Fruit fly (Drosophila melanogaster) whole organism, embryonic: ENCODE measurements around the gene CG31798.

Experiments used
- ATbp ChIP-seq: fragments of 200-800 bp; sonication (Bioruptor generic); optimal IDR thresholded peaks from 2 replicates; lab custom pipeline; 2017; ENCODE audit warnings: missing biosample characterization, mild to moderate bottlenecking, missing genetic modification characterization, missing genetic modification reagents
- Aef1 ChIP-seq: fragments of 200-800 bp; sonication (Bioruptor generic); IDR thresholded peaks from 3 replicates; pipeline ENCODE4 v1.3.6; 2022; ENCODE audit warnings: missing biosample characterization, missing genetic modification characterization
- B-H1 ChIP-seq: fragments of 200-800 bp; sonication (Bioruptor generic); IDR thresholded peaks from 3 replicates; pipeline ENCODE4 v1.3.6; 2022; ENCODE audit warnings: missing biosample characterization, missing genetic modification characterization
- CG10462 ChIP-seq: fragments of 200-800 bp; sonication (Bioruptor generic); optimal IDR thresholded peaks from 2 replicates; lab custom pipeline; 2016; ENCODE audit warnings: missing biosample characterization, missing genetic modification characterization
- CG11398 ChIP-seq: fragments of 200-800 bp; sonication (Bioruptor generic); optimal IDR thresholded peaks from 2 replicates; lab custom pipeline; 2016; ENCODE audit warnings: missing biosample characterization, missing genetic modification characterization
- CG11560 ChIP-seq: fragments of 200-800 bp; sonication (Bioruptor generic); IDR thresholded peaks from 3 replicates; pipeline ENCODE4 v1.3.6; 2022; ENCODE audit warnings: missing biosample characterization, missing genetic modification characterization
- CG11695 ChIP-seq: fragments of 200-800 bp; sonication (Bioruptor generic); IDR thresholded peaks from 3 replicates; pipeline ENCODE4 v1.3.6; 2022; ENCODE audit warnings: missing biosample characterization, missing genetic modification characterization
- CG15011 ChIP-seq: fragments of 200-800 bp; sonication (Bioruptor generic); optimal IDR thresholded peaks from 3 replicates; lab custom pipeline; 2018; ENCODE audit warnings: missing biosample characterization, mild to moderate bottlenecking, missing genetic modification characterization
- CG1647 ChIP-seq: fragments of 200-800 bp; sonication (Bioruptor generic); optimal IDR thresholded peaks from 3 replicates; lab custom pipeline; 2016; ENCODE audit warnings: missing biosample characterization, missing genetic modification characterization
- CG16779 ChIP-seq: fragments of 200-800 bp; sonication (Bioruptor generic); IDR thresholded peaks from 2 replicates; pipeline ENCODE4 v1.3.6; 2022; ENCODE audit warnings: missing biosample characterization, missing genetic modification characterization
- CG17359 ChIP-seq: fragments of 200-800 bp; sonication (Bioruptor generic); optimal IDR thresholded peaks from 3 replicates; lab custom pipeline; 2018; ENCODE audit warnings: missing biosample characterization, mild to moderate bottlenecking, missing genetic modification characterization, moderate library complexity
- CG17802 ChIP-seq: fragments of 200-800 bp; sonication (Bioruptor generic); optimal IDR thresholded peaks from 2 replicates; lab custom pipeline; 2018; ENCODE audit warnings: missing biosample characterization, mild to moderate bottlenecking, missing genetic modification characterization, moderate library complexity
- CG3995 ChIP-seq: fragments of 200-800 bp; sonication (Bioruptor generic); optimal IDR thresholded peaks from 3 replicates; lab custom pipeline; 2016; ENCODE audit warnings: missing biosample characterization, missing genetic modification characterization
- CG4328 ChIP-seq: fragments of 200-800 bp; sonication (Bioruptor generic); optimal IDR thresholded peaks from 3 replicates; lab custom pipeline; 2017; ENCODE audit warnings: missing biosample characterization, missing genetic modification reagents, missing genetic modification characterization
- CG4424 ChIP-seq: fragments of 200-800 bp; sonication (Bioruptor generic); optimal IDR thresholded peaks from 3 replicates; lab custom pipeline; 2016; ENCODE audit warnings: missing biosample characterization, missing genetic modification characterization
- CG6854 ChIP-seq: fragments of 200-800 bp; sonication (Bioruptor generic); optimal IDR thresholded peaks from 3 replicates; lab custom pipeline; 2017; ENCODE audit warnings: missing biosample characterization, mild to moderate bottlenecking, missing genetic modification characterization
- CG8281 ChIP-seq: fragments of 200-800 bp; sonication (Bioruptor generic); optimal IDR thresholded peaks from 2 replicates; lab custom pipeline; 2018; ENCODE audit warnings: missing biosample characterization, mild to moderate bottlenecking, missing genetic modification characterization, moderate library complexity
- CG8765 ChIP-seq: fragments of 200-800 bp; sonication (Bioruptor generic); IDR thresholded peaks from 2 replicates; pipeline ENCODE4 v1.3.6; 2022; ENCODE audit warnings: missing biosample characterization, missing genetic modification characterization
- CG9817 ChIP-seq: fragments of 200-800 bp; sonication (Bioruptor generic); optimal IDR thresholded peaks from 2 replicates; lab custom pipeline; 2018; ENCODE audit warnings: missing biosample characterization, mild to moderate bottlenecking, missing genetic modification characterization, moderate library complexity
- Dip3 ChIP-seq: fragments of 200-800 bp; sonication (Bioruptor generic); optimal IDR thresholded peaks from 3 replicates; lab custom pipeline; 2016; ENCODE audit warnings: missing biosample characterization, missing genetic modification characterization
- Dref ChIP-seq: fragments of 200-800 bp; sonication (Bioruptor generic); IDR thresholded peaks from 2 replicates; pipeline ENCODE4 v1.3.6; 2022; ENCODE audit warnings: missing biosample characterization, missing genetic modification characterization
- H2.0 ChIP-seq: fragments of 200-800 bp; sonication (Bioruptor generic); IDR thresholded peaks from 2 replicates; pipeline ENCODE4 v1.3.6; 2022; ENCODE audit warnings: missing biosample characterization, missing genetic modification characterization
- HmgZ ChIP-seq: fragments of 200-800 bp; sonication (Bioruptor generic); optimal IDR thresholded peaks from 2 replicates; lab custom pipeline; 2018; ENCODE audit warnings: missing biosample characterization, mild to moderate bottlenecking, missing genetic modification characterization
- Hr39 ChIP-seq: fragments of >200 bp; optimal IDR thresholded peaks from 2 replicates; lab custom pipeline; 2017
- Neu2 ChIP-seq: fragments of 200-800 bp; sonication (Bioruptor generic); optimal IDR thresholded peaks from 3 replicates; lab custom pipeline; 2016; ENCODE audit warnings: missing biosample characterization, missing genetic modification characterization, borderline replicate concordance
- Nf-YA ChIP-seq: fragments of 200-800 bp; sonication (Bioruptor generic); IDR thresholded peaks from 2 replicates; pipeline ENCODE4 v1.3.6; 2022; ENCODE audit warnings: missing biosample characterization, missing genetic modification characterization
- Nf-YB ChIP-seq: fragments of 200-800 bp; sonication (Bioruptor generic); optimal IDR thresholded peaks from 3 replicates; lab custom pipeline; 2019; ENCODE audit warnings: missing biosample characterization, mild to moderate bottlenecking, missing genetic modification characterization, moderate library complexity
- Optix ChIP-seq: fragments of 200-800 bp; sonication (Bioruptor generic); IDR thresholded peaks from 3 replicates; pipeline ENCODE4 v1.3.6; 2022; ENCODE audit warnings: missing biosample characterization, missing genetic modification characterization
- Rx ChIP-seq: fragments of 200-800 bp; sonication (Bioruptor generic); IDR thresholded peaks from 2 replicates; pipeline ENCODE4 v1.3.6; 2022; ENCODE audit warnings: missing biosample characterization, missing genetic modification characterization
- Stat92E ChIP-seq, 3 experiments: fragments of >200 bp in 2 of 3; fragments of 200-800 bp in 1 of 3; sonication (Bioruptor generic) in 1 of 3; optimal IDR thresholded peaks; 2 replicates each; lab custom pipeline; 2017 to 2019; ENCODE audit warnings: missing biosample characterization in 3 of 3, missing genetic modification characterization in 3 of 3, mild to moderate bottlenecking in 1 of 3, moderate library complexity in 1 of 3
- Xbp1 ChIP-seq: fragments of 200-800 bp; sonication (Bioruptor generic); optimal IDR thresholded peaks from 3 replicates; lab custom pipeline; 2016; ENCODE audit warnings: missing biosample characterization, mild to moderate bottlenecking, missing genetic modification characterization
- bigmax ChIP-seq: fragments of 200-800 bp; sonication (Bioruptor generic); optimal IDR thresholded peaks from 2 replicates; lab custom pipeline; 2018; ENCODE audit warnings: missing biosample characterization, mild to moderate bottlenecking, missing genetic modification characterization
- cas ChIP-seq: fragments of 200-800 bp; sonication (Bioruptor generic); IDR thresholded peaks from 2 replicates; pipeline ENCODE4 v1.3.6; 2022; ENCODE audit warnings: missing biosample characterization, missing genetic modification characterization
- caup ChIP-seq: fragments of 200-800 bp; sonication (Bioruptor generic); optimal IDR thresholded peaks from 3 replicates; lab custom pipeline; 2017; ENCODE audit warnings: missing biosample characterization, mild to moderate bottlenecking, missing genetic modification characterization, moderate library complexity; ENCODE audit not compliant: severe bottlenecking
- chinmo ChIP-seq: fragments of 200-800 bp; sonication (Bioruptor generic); IDR thresholded peaks from 4 replicates; pipeline ENCODE4 v1.3.6; 2022; ENCODE audit warnings: missing biosample characterization, missing genetic modification characterization; ENCODE audit not compliant: partially characterized antibody
- dan ChIP-seq: fragments of 200-800 bp; sonication (Bioruptor generic); IDR thresholded peaks from 2 replicates; pipeline ENCODE4 v1.3.6; 2022; ENCODE audit warnings: missing biosample characterization, missing genetic modification characterization
- dimm ChIP-seq: fragments of 200-800 bp; sonication (Bioruptor generic); IDR thresholded peaks from 2 replicates; pipeline ENCODE4 v1.3.6; 2022; ENCODE audit warnings: missing biosample characterization, missing genetic modification characterization
- inv ChIP-seq: fragments of 200-800 bp; sonication (Bioruptor generic); IDR thresholded peaks from 2 replicates; pipeline ENCODE4 v1.3.6; 2022; ENCODE audit warnings: missing biosample characterization, missing genetic modification characterization; ENCODE audit not compliant: partially characterized antibody
- kay ChIP-seq: fragments of 200-800 bp; sonication (Bioruptor generic); optimal IDR thresholded peaks from 2 replicates; lab custom pipeline; 2016; ENCODE audit warnings: missing biosample characterization, missing genetic modification characterization
- kni ChIP-seq: fragments of 200-800 bp; sonication (Bioruptor generic); optimal IDR thresholded peaks from 3 replicates; lab custom pipeline; 2017; ENCODE audit warnings: mild to moderate bottlenecking, missing biosample characterization, missing genetic modification reagents, missing genetic modification characterization
- nom ChIP-seq: fragments of 200-800 bp; sonication (Bioruptor generic); optimal IDR thresholded peaks from 2 replicates; lab custom pipeline; 2017; ENCODE audit warnings: missing biosample characterization, missing genetic modification characterization, mild to moderate bottlenecking, moderate library complexity, missing genetic modification reagents
- onecut ChIP-seq: fragments of 200-800 bp; sonication (Bioruptor generic); IDR thresholded peaks from 2 replicates; pipeline ENCODE4 v1.3.6; 2022; ENCODE audit warnings: missing biosample characterization, missing genetic modification characterization
- sd ChIP-seq: fragments of 200-800 bp; sonication (Bioruptor generic); optimal IDR thresholded peaks from 3 replicates; lab custom pipeline; 2018; ENCODE audit warnings: missing biosample characterization, mild to moderate bottlenecking, missing genetic modification characterization, moderate library complexity
- sim ChIP-seq: fragments of 200-800 bp; sonication (Bioruptor generic); IDR thresholded peaks from 2 replicates; pipeline ENCODE4 v1.3.6; 2022; ENCODE audit warnings: missing biosample characterization, missing genetic modification characterization
- tio ChIP-seq: fragments of 200-800 bp; sonication (Bioruptor generic); optimal IDR thresholded peaks from 2 replicates; lab custom pipeline; 2017; ENCODE audit warnings: missing biosample characterization, missing genetic modification characterization, inconsistent platforms
- tna ChIP-seq: fragments of 200-800 bp; sonication (Bioruptor generic); IDR thresholded peaks from 2 replicates; pipeline ENCODE4 v1.3.6; 2022; ENCODE audit warnings: missing biosample characterization, missing genetic modification characterization; ENCODE audit not compliant: partially characterized antibody
- toy ChIP-seq: fragments of 200-800 bp; sonication (Bioruptor generic); IDR thresholded peaks from 2 replicates; pipeline ENCODE4 v1.3.6; 2022; ENCODE audit warnings: missing biosample characterization, missing genetic modification characterization
- unc-4 ChIP-seq: fragments of 200-800 bp; sonication (Bioruptor generic); IDR thresholded peaks from 2 replicates; pipeline ENCODE4 v1.3.6; 2022; ENCODE audit warnings: missing biosample characterization, missing genetic modification characterization; ENCODE audit not compliant: partially characterized antibody

Gene CG31798

dm6 chr2L:19398317-19399234 lies 4.6 kb downstream of the CG31798 start, which contains the start of gene CG17544 (continued):
- TF ChIP-seq CG6854 (GFP tag; lab: Kevin White, UChicago) (peak; percentile 73), Dip3 (no peak), CG4424 (GFP tag; lab: Kevin White, UChicago) (peak; percentile 73), Hr39 (lab: Kevin White, UChicago) (no peak), Dref (GFP tag; lab: Robert Waterston, UW) (no peak), Nf-YB (peak; percentile 67), toy (no peak), CG8281 (tag; lab: Kevin White, UChicago) (peak; percentile 61), kay (GFP tag; lab: Kevin White, UChicago) (peak; percentile 54), CG8765 (peak; percentile 37; the same call in 1 of the 2 replicates), Optix (peak; percentile 45; the same call in 1 of the 3 replicates), onecut (peak; percentile 92), Nf-YA (GFP tag; lab: Robert Waterston, UW) (no peak), bigmax (GFP tag; lab: Kevin White, UChicago) (no peak), B-H1 (GFP tag; lab: Robert Waterston, UW) (no peak), tna (no peak; the same call in 1 of the 2 replicates), Aef1 (peak; percentile 52; the same call in 1 of the 3 replicates), Neu2 (GFP tag; lab: Kevin White, UChicago) (no peak), nom (peak; percentile 70), CG15011 (GFP tag; lab: Kevin White, UChicago) (no peak), tio (GFP tag; lab: Kevin White, UChicago) (peak; percentile 52), CG17802 (peak; percentile 4), CG4328 (GFP tag; lab: Kevin White, UChicago) (peak; percentile 77), kni (GFP tag; lab: Kevin White, UChicago) (peak; percentile 61), ATbp (GFP tag; lab: Kevin White, UChicago) (peak; percentile 70), CG11398 (GFP tag; lab: Kevin White, UChicago) (no peak), inv (GFP tag; lab: Robert Waterston, UW) (no peak), CG10462 (GFP tag; lab: Kevin White, UChicago) (peak; percentile 43), dimm (no peak), cas (GFP tag; lab: Robert Waterston, UW) (no peak), CG3995 (no peak), CG1647 (GFP tag; lab: Kevin White, UChicago) (no peak), CG17359 (tag; lab: Kevin White, UChicago) (peak; percentile 76), CG16779 (GFP tag; lab: Robert Waterston, UW) (peak; percentile 57; the same call in 1 of the 2 replicates), CG11560 (0 out of 3 replicates have a peak, but pooled peaks have one; percentile 8), CG9817 (tag; lab: Kevin White, UChicago) (peak; percentile 74), H2.0 (GFP tag; lab: Robert Waterston, UW) (peak; percentile 54), Xbp1 (GFP tag; lab: Kevin White, UChicago) (peak; percentile 67), CG11695 (GFP tag; lab: Robert Waterston, UW) (0 out of 3 replicates have a peak, but pooled peaks have one; percentile 64), dan (GFP tag; lab: Robert Waterston, UW) (no peak), Stat92E (GFP tag; optimal IDR thresholded peaks at IDR 0.05; lab: Kevin White, UChicago) (no peak), sd (tag; lab: Kevin White, UChicago) (peak; percentile 75), caup (GFP tag; lab: Kevin White, UChicago) (peak; percentile 72), sim (no peak), chinmo (peak; percentile 92), Rx (GFP tag; lab: Robert Waterston, UW) (peak; percentile 52; the same call in 1 of the 2 replicates), HmgZ (tag; lab: Kevin White, UChicago) (peak; percentile 41), unc-4 (GFP tag; lab: Robert Waterston, UW) (peak; percentile 48)
